Fruit fly (Drosophila melanogaster): ENCODE measurements around the gene ttm2.

DNA sequence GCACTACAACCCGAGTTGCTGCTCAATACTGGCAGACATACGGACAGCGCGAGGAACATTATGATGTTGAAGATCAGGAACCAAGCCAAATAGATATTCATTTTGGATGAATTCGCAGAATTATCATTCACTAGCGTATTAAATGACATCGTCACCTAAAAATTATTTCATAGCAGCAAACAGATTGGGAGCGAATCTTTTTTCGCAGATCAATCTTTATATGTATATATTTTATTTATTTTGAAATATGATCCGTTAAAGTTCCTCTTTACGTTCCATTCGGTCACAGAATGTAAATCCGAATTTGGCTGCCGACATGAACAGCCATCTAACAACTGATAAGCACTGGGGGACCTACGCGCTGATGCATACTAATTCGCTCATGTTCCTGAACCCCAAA lies 9.1 kb upstream of the ttm2 start, which contains the start of gene CG34263:
- TF ChIP-seq Lpt (GFP tag; optimal IDR thresholded peaks at IDR 0.05) = no peak
- TF ChIP-seq esn (GFP tag; optimal IDR thresholded peaks at IDR 0.05) = no peak
- TF ChIP-seq Blimp-1 (GFP tag; optimal IDR thresholded peaks at IDR 0.05) = no peak
- TF ChIP-seq fkh (GFP tag; optimal IDR thresholded peaks at IDR 0.05) = no peak
- TF ChIP-seq CG6854 (GFP tag; optimal IDR thresholded peaks at IDR 0.05) = no peak
- TF ChIP-seq CG3032 (tag; optimal IDR thresholded peaks at IDR 0.05) = no peak
- no peak for TF ChIP-seq Eip93F (GFP tag; optimal IDR thresholded peaks at IDR 0.05)
- no peak for TF ChIP-seq CG31627 (GFP tag; optimal IDR thresholded peaks at IDR 0.05)
- TF ChIP-seq lz (GFP tag; optimal IDR thresholded peaks at IDR 0.05) = no peak
- TF ChIP-seq CG8319 (GFP tag; optimal IDR thresholded peaks at IDR 0.05) = no peak
- no peak for TF ChIP-seq achi (GFP tag; optimal IDR thresholded peaks at IDR 0.05)
- TF ChIP-seq CG8119 (GFP tag; IDR thresholded peaks at IDR 0.05) = no peak
- no peak for TF ChIP-seq dac (GFP tag; optimal IDR thresholded peaks at IDR 0.05)
- TF ChIP-seq CG3919 (GFP tag; optimal IDR thresholded peaks at IDR 0.05) = no peak

All from whole organism, prepupa.